Worm (Caenorhabditis elegans) whole organism, midembryonic: ENCODE results near the gene Y6E2A.4.

Experiments used
- T22C8.4 ChIP-seq: fragments of 200-800 bp; sonication (Bioruptor generic); IDR thresholded peaks from 2 replicates; pipeline ENCODE4 v1.3.6; 2022; ENCODE audit warnings: missing genetic modification characterization, missing compliant biosample characterization
- cog-1 ChIP-seq: sonication (generic microtip); optimal IDR thresholded peaks from 2 replicates; lab custom pipeline; 2016; ENCODE audit warnings: missing genetic modification characterization, missing compliant biosample characterization
- flt-1 ChIP-seq: fragments of 200-800 bp; sonication (Bioruptor generic); IDR thresholded peaks from 2 replicates; pipeline ENCODE4 v1.3.6; 2022; ENCODE audit warnings: missing genetic modification characterization, missing compliant biosample characterization
- klf-2 ChIP-seq: fragments of 200-800 bp; sonication (Bioruptor generic); conservative IDR thresholded peaks from 2 replicates; pipeline ENCODE4 v1.3.6; 2022; ENCODE audit warnings: missing genetic modification reagents, missing genetic modification characterization, missing compliant biosample characterization
- med-1 ChIP-seq: sonication (generic microtip); optimal IDR thresholded peaks from 2 replicates; lab custom pipeline; 2017; ENCODE audit warnings: missing genetic modification characterization, mild to moderate bottlenecking, missing compliant biosample characterization, antibody characterized with exemption, missing genetic modification reagents; ENCODE audit not compliant: insufficient read depth
- ref-1 ChIP-seq: fragments of 200-800 bp; sonication (Bioruptor generic); conservative IDR thresholded peaks from 2 replicates; pipeline ENCODE4 v1.3.6; 2022; ENCODE audit warnings: missing genetic modification reagents, missing genetic modification characterization, missing compliant biosample characterization
- tab-1 ChIP-seq: fragments of 200-800 bp; sonication (Bioruptor generic); IDR thresholded peaks from 2 replicates; pipeline ENCODE4 v1.3.6; 2022; ENCODE audit warnings: missing genetic modification characterization, missing compliant biosample characterization
- ztf-23 ChIP-seq: fragments of 200-800 bp; sonication (Bioruptor generic); IDR thresholded peaks from 2 replicates; pipeline ENCODE4 v1.3.6; 2022; ENCODE audit warnings: missing genetic modification reagents, missing genetic modification characterization, missing compliant biosample characterization
- ztf-29 ChIP-seq: fragments of 200-800 bp; sonication (Bioruptor generic); IDR thresholded peaks from 2 replicates; pipeline ENCODE4 v1.3.6; 2022; ENCODE audit warnings: missing genetic modification reagents, missing genetic modification characterization, missing compliant biosample characterization

Y6E2A.4 gene

DNA sequence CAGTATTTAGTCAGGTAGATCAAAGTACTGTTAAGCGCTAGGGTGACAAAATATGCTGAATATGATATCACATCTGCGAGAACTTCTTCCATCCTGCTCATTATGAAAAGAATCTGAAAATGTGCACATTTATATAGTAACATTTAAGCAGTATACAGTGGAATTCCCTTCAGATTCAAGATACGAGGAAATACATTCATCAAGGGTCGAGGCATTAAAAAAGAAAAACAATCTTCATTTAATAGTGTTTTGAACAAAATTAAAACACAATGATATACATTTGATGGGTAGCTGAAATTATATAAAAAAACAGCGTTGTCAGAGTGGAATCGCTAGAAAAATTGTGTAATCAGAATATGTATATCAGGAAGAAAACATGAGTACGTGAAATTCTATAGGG, 19.1 kb upstream of the Y6E2A.4 start, which contains the start of gene str-27:
Gene str-27, minus strand, starts transcription at position 101 of the 400 bp plus-strand sequence.
- no peak for TF ChIP-seq ztf-29 (GFP tag; lab: Robert Waterston, UW)
- no peak for TF ChIP-seq ztf-23 (GFP tag; lab: Robert Waterston, UW)
- TF ChIP-seq tab-1, result no peak
- no peak for TF ChIP-seq klf-2 (GFP tag; lab: Robert Waterston, UW)
- no peak for TF ChIP-seq flt-1 (GFP tag; lab: Robert Waterston, UW)
- TF ChIP-seq cog-1 (tag; lab: Kevin White, UChicago), result no peak
- no peak for TF ChIP-seq T22C8.4 (GFP tag; lab: Robert Waterston, UW)
- TF ChIP-seq ref-1 (GFP tag; lab: Robert Waterston, UW), result no peak
- no peak for TF ChIP-seq med-1

DNA sequence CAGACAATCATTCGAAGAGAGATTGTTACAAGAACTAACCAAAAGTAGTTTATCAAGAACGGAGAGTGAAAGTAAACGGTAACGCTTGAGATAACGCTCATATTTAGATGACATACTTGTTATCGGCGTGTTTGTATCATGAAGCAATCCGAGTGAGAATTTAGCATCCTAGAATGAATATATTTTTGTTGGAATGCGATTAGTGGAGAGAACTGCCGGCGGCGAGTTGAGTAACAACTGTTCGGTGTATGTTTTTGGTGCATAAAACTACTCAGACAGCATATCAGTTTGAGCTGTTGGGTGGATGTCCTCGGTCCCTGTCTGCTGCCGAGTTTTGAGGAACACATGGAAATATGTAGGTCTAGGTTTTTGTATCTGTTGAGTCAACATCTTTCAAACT, 17.0 kb upstream of the Y6E2A.4 start, which contains the start of gene T23D5.3:
Gene T23D5.3, minus strand, starts transcription at position 101 of the 400 bp plus-strand sequence.
- no peak for TF ChIP-seq cog-1 (tag; lab: Kevin White, UChicago)
- no peak for TF ChIP-seq T22C8.4 (GFP tag; lab: Robert Waterston, UW)
- TF ChIP-seq ztf-29 (GFP tag; lab: Robert Waterston, UW), result no peak
- no peak for TF ChIP-seq med-1
- no peak for TF ChIP-seq ref-1 (GFP tag; lab: Robert Waterston, UW)

DNA sequence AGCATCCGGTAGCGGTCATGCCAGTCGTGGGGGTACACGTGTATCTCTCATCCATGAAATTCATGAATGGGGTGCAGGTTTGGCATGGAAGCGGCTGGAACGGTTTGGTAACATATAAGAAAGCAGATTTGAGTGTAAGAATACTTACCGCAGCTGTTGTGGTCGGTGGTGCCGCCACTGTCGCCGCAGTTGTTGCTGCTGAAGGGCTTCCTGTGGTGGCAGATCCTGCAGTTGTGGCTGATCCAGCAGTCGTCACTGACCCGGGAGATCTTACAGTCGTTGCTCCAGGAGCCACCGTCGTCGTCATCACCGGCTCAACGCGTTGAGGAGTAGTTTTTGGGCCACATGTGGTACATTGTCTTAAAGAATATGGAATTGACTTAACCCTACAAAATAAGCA, 16.4 kb upstream of the Y6E2A.4 start:
- TF ChIP-seq cog-1 (tag; lab: Kevin White, UChicago), result no peak
- no peak for TF ChIP-seq T22C8.4 (GFP tag; lab: Robert Waterston, UW)
- TF ChIP-seq klf-2 (GFP tag; lab: Robert Waterston, UW), result no peak
- no peak for TF ChIP-seq flt-1 (GFP tag; lab: Robert Waterston, UW)
- TF ChIP-seq tab-1, result no peak
- no peak for TF ChIP-seq med-1
- no peak for TF ChIP-seq ref-1 (GFP tag; lab: Robert Waterston, UW)
- no peak for TF ChIP-seq ztf-29 (GFP tag; lab: Robert Waterston, UW)
- no peak for TF ChIP-seq ztf-23 (GFP tag; lab: Robert Waterston, UW)

DNA sequence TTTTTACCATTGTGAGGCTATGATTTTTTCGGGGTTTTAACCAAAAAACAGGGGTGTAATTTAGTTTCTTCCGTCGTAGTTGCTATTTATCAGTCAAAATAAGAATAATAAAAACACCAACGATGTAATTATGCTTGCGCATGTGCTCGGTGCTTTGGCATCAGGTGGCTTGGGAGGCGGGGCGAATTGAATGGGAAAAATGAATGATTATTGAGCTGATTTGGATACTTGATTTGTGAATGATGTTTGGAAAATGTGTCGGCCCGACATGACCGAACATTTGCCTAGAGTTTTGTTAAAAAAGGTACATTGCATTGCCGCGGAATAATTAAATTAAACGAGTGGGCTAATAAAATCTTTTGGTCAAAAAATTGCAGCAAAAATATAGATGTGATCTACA, 15.6 kb upstream of the Y6E2A.4 start, which contains the start of gene str-38:
Gene str-38, minus strand, starts transcription at position 101 of the 400 bp plus-strand sequence.
- TF ChIP-seq cog-1 (tag; lab: Kevin White, UChicago) (no peak), ztf-29 (GFP tag; lab: Robert Waterston, UW) (no peak), flt-1 (GFP tag; lab: Robert Waterston, UW) (no peak), ref-1 (GFP tag; lab: Robert Waterston, UW) (no peak), T22C8.4 (GFP tag; lab: Robert Waterston, UW) (no peak), tab-1 (no peak), klf-2 (GFP tag; lab: Robert Waterston, UW) (no peak), med-1 (no peak), ztf-23 (GFP tag; lab: Robert Waterston, UW) (no peak)

DNA sequence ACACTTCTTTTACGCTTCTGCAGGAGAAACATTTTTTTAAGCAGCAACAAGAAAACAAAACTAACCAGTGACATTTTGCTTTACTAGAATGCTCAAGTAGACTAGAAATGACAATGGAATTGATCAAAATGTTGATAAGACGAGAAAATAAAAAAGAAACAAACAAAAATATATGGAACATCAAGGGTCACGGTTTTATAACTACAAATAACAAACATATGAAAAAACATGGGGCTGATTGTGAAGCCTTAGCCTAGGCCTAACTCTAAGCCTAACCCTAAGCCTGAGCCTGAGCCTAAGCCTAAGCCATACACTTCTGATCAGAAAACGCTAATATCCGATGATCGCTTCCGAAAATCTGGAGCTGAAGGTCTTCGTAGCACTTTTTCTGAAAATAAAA, 13.9 kb upstream of the Y6E2A.4 start, which contains the start of gene Y6E2A.10:
Gene Y6E2A.10, minus strand, starts transcription at position 101 of the 400 bp plus-strand sequence.
- TF ChIP-seq med-1 (no peak), tab-1 (no peak), ztf-29 (GFP tag; lab: Robert Waterston, UW) (no peak), flt-1 (GFP tag; lab: Robert Waterston, UW) (no peak), T22C8.4 (GFP tag; lab: Robert Waterston, UW) (no peak), klf-2 (GFP tag; lab: Robert Waterston, UW) (no peak), cog-1 (tag; lab: Kevin White, UChicago) (no peak), ztf-23 (GFP tag; lab: Robert Waterston, UW) (no peak), ref-1 (GFP tag; lab: Robert Waterston, UW) (no peak)

ce11 chrV:15726610-15727009, 10.0 kb upstream of the Y6E2A.4 start, which contains the start of the genes irld-57 and sfxn-1.3:
irld-57 (minus strand) TSS chrV:15726710.
sfxn-1.3 (plus strand) TSS chrV:15726841.
- no peak for TF ChIP-seq klf-2 (GFP tag; lab: Robert Waterston, UW)
- no peak for TF ChIP-seq med-1
- no peak for TF ChIP-seq ztf-23 (GFP tag; lab: Robert Waterston, UW)
- no peak for TF ChIP-seq flt-1 (GFP tag; lab: Robert Waterston, UW)
- no peak for TF ChIP-seq ref-1 (GFP tag; lab: Robert Waterston, UW)
- TF ChIP-seq tab-1, result no peak
- no peak for TF ChIP-seq ztf-29 (GFP tag; lab: Robert Waterston, UW)
- no peak for TF ChIP-seq cog-1 (tag; lab: Kevin White, UChicago)
- no peak for TF ChIP-seq T22C8.4 (GFP tag; lab: Robert Waterston, UW)

- TF ChIP-seq cog-1 (tag; lab: Kevin White, UChicago), result no peak
- no peak for TF ChIP-seq flt-1 (GFP tag; lab: Robert Waterston, UW)
- TF ChIP-seq med-1, result no peak
- TF ChIP-seq ztf-29 (GFP tag; lab: Robert Waterston, UW), result no peak
- no peak for TF ChIP-seq ref-1 (GFP tag; lab: Robert Waterston, UW)
- TF ChIP-seq klf-2 (GFP tag; lab: Robert Waterston, UW), result no peak
- no peak for TF ChIP-seq tab-1
- no peak for TF ChIP-seq T22C8.4 (GFP tag; lab: Robert Waterston, UW)
- TF ChIP-seq ztf-23 (GFP tag; lab: Robert Waterston, UW), result no peak
These were observed 5.3 kb upstream of the Y6E2A.4 start, which contains the start of gene srh-140 for ce11 chrV:15721888-15722287. srh-140 (plus strand) TSS chrV:15722188.

ce11 chrV:15721431-15721830, 4.9 kb upstream of the Y6E2A.4 start:
- no peak for TF ChIP-seq tab-1
- no peak for TF ChIP-seq flt-1 (GFP tag; lab: Robert Waterston, UW)
- TF ChIP-seq med-1, result no peak
- TF ChIP-seq ztf-29 (GFP tag; lab: Robert Waterston, UW), result no peak
- TF ChIP-seq ref-1 (GFP tag; lab: Robert Waterston, UW), result no peak
- no peak for TF ChIP-seq ztf-23 (GFP tag; lab: Robert Waterston, UW)
- no peak for TF ChIP-seq T22C8.4 (GFP tag; lab: Robert Waterston, UW)
- TF ChIP-seq cog-1 (tag; lab: Kevin White, UChicago), result no peak
- TF ChIP-seq klf-2 (GFP tag; lab: Robert Waterston, UW), result no peak

ce11 chrV:15719570-15719969, 3.0 kb upstream of the Y6E2A.4 start, which contains the start of gene Y6E2A.7:
Y6E2A.7 (plus strand) TSS chrV:15719870.
- TF ChIP-seq ztf-29 (GFP tag; lab: Robert Waterston, UW) (no peak), flt-1 (GFP tag; lab: Robert Waterston, UW) (no peak), T22C8.4 (GFP tag; lab: Robert Waterston, UW) (no peak)
